Fruit fly (Drosophila melanogaster): ENCODE data around the gene Alg10.

Alg10 gene

DNA sequence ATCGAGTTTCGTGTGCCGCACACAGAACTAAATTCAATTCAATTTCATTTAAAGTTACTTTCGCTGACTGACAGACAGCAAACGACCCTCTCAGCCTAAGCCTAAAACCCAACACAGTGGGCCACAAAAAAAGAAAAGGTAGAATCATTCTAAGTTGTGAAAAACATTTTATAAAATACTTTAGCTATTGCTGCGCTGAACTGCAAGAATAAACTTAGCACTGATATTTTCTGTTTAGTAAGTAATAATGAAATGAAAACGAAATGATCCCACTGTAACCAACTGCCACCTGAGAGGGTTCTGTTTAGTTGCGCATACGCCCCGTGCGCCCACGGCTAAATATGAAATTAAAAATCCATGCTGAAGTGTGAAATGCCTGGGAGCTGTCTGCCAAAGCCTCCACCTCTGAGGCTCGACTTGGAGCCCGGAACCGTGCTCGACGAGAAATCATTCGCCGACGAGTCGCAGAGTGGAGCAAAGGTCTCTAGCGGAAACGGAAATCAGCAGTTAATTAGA is 8.3 kb downstream of the Alg10 start, which contains the start of gene CG14142 (continued):
- TF ChIP-seq vvl (GFP tag; IDR thresholded peaks at IDR 0.05): 0 out of 2 replicates have a peak, but pooled peaks have one; percentile 16
- no peak for TF ChIP-seq CG11560 (tag; IDR thresholded peaks at IDR 0.05)
- TF ChIP-seq C15 (GFP tag; IDR thresholded peaks at IDR 0.05): no peak
- no peak for TF ChIP-seq peb (GFP tag; IDR thresholded peaks at IDR 0.05)
- TF ChIP-seq CG33213 (GFP tag; optimal IDR thresholded peaks at IDR 0.05): no peak
- TF ChIP-seq Xbp1 (GFP tag; optimal IDR thresholded peaks at IDR 0.05): peak; percentile 2

DNA sequence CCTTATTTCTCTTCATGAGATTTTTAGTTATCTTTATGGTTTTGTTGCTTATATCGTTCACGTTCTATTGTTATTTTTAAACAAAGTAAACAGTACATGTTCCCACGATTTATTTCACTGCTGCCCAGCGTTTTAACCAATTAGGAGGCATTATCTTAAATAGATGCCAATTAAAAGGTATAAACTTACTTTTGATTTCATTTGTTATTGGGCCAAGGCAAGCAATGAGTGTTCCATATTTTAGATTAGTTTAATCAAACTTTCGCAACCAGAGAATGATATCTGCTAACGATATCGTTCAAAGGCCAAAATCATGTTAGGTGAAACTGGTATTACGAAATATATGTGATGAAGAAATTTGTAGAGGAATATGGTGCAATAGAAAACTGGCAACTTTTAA is 18.2 kb downstream of the Alg10 start:
- TF ChIP-seq mirr (GFP tag; optimal IDR thresholded peaks at IDR 0.05) (peak; percentile 79), exex (tag; optimal IDR thresholded peaks at IDR 0.05) (peak; percentile 59), Rx (GFP tag; IDR thresholded peaks at IDR 0.05) (no peak), CHES-1-like (GFP tag; optimal IDR thresholded peaks at IDR 0.05) (no peak), CG6683 (GFP tag; optimal IDR thresholded peaks at IDR 0.05) (no peak)

DNA sequence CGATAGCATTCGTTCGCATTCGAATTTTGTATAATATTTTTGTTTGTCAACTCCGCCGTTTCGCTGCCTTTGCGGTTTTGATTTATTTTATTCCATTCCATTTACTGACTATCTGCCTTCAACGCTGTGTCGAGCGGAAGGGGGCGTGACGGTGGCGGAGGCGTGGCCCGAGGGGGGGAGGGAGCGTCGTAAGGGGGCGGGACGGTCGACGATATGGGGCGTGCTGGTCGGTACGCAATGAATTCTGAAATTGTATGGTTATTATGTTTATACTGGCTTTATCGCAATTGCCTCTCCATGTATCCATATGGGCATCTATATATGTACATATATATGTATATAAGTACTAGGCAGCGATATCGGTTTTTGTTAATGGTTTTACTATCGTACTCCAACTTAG is 19.2 kb downstream of the Alg10 start:
- TF ChIP-seq PHDP (tag; optimal IDR thresholded peaks at IDR 0.05) (no peak), Mrtf (GFP tag; IDR thresholded peaks at IDR 0.05) (0 out of 3 replicates have a peak, but pooled peaks have one; percentile 10), slbo (GFP tag; IDR thresholded peaks at IDR 0.05) (no peak), danr (GFP tag; IDR thresholded peaks at IDR 0.05) (no peak), chif (GFP tag; optimal IDR thresholded peaks at IDR 0.05) (no peak), sug (tag; optimal IDR thresholded peaks at IDR 0.05) (peak; percentile 2), crol (GFP tag; IDR thresholded peaks at IDR 0.05) (peak; percentile 76), mirr (GFP tag; optimal IDR thresholded peaks at IDR 0.05) (peak; percentile 61)

DNA sequence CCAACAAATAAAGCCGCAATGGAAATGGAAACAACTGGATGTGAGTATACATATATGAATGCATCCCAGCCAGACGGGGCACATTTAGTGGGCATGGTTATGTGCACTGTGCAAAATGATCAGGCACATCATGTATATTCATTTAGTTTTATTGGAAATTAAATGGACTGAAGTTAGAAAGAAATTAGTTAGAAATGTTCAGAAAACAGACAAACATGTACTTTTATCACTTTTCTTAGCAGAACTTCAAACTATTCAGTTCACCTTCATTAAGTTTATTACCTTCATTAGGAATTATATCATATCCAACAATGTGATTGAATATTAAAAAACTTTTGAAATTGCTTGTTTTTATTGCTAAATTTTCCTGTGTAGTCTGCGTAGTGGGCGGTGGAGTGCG is 22.0 kb downstream of the Alg10 start:
- TF ChIP-seq CG8359 (GFP tag; optimal IDR thresholded peaks at IDR 0.05; ENCODE audit: borderline replicate concordance) (no peak), Hr3 (GFP tag; optimal IDR thresholded peaks at IDR 0.05) (no peak)

DNA sequence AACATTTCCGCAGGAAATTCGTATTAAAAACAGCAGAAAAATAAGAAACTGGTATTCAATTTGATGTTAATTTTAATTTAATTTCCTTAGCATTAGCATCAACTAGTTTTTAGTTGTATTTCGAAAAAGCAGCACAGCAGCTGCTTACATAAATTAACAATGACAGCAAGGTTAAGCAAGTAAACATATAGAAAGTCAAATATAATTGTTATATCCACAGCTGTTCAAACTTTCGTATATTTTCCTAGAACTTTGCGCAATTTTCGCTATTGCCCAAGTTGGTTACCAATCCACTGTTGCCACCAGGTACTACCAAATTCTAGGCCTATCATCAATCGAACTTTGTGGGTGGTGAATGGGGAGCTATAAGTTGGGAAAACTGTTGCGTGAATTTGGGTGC is 25.3 kb downstream of the Alg10 start:
- no peak for TF ChIP-seq Antp (GFP tag; optimal IDR thresholded peaks at IDR 0.05)
- TF ChIP-seq PHDP (tag; optimal IDR thresholded peaks at IDR 0.05): peak; percentile 24
- TF ChIP-seq Dad (GFP tag; optimal IDR thresholded peaks at IDR 0.05): no peak
- peak; percentile 31 for TF ChIP-seq Fer1 (GFP tag; optimal IDR thresholded peaks at IDR 0.05)
- no peak for TF ChIP-seq Nf-YA (GFP tag; IDR thresholded peaks at IDR 0.05)
- no peak for TF ChIP-seq sqz (GFP tag; optimal IDR thresholded peaks at IDR 0.05)
- TF ChIP-seq lab (GFP tag; optimal IDR thresholded peaks at IDR 0.05): peak; percentile 56
- TF ChIP-seq CG6813 (GFP tag; optimal IDR thresholded peaks at IDR 0.05): peak; percentile 15
- TF ChIP-seq CG18599 (GFP tag; optimal IDR thresholded peaks at IDR 0.05): peak; percentile 12
- TF ChIP-seq sens (GFP tag): peak; percentile 46
- TF ChIP-seq Bdp1 (GFP tag; optimal IDR thresholded peaks at IDR 0.05): no peak
- TF ChIP-seq CG3281 (GFP tag; optimal IDR thresholded peaks at IDR 0.05): peak; percentile 29
- TF ChIP-seq CG7745 (tag; optimal IDR thresholded peaks at IDR 0.05): no peak
- no peak for TF ChIP-seq CG31388 (GFP tag; optimal IDR thresholded peaks at IDR 0.05)
- TF ChIP-seq CG15696 (tag; optimal IDR thresholded peaks at IDR 0.05): no peak
- TF ChIP-seq scrt (GFP tag; optimal IDR thresholded peaks at IDR 0.05): peak; percentile 21
- peak; percentile 22 for TF ChIP-seq CG12071 (GFP tag; optimal IDR thresholded peaks at IDR 0.05)
- no peak for TF ChIP-seq grn (GFP tag; optimal IDR thresholded peaks at IDR 0.05)
- TF ChIP-seq Med (GFP tag): peak; percentile 55
- no peak for TF ChIP-seq CG14667 (GFP tag; IDR thresholded peaks at IDR 0.05)
- no peak for TF ChIP-seq ken (GFP tag; IDR thresholded peaks at IDR 0.05)
- no peak for TF ChIP-seq Xbp1 (GFP tag; optimal IDR thresholded peaks at IDR 0.05)
- peak; percentile 19 for TF ChIP-seq CG2678 (tag; optimal IDR thresholded peaks at IDR 0.05)
- TF ChIP-seq CG15514 (GFP tag; optimal IDR thresholded peaks at IDR 0.05): peak; percentile 19
- TF ChIP-seq CG16815 (GFP tag; optimal IDR thresholded peaks at IDR 0.05): no peak
- 0 out of 2 replicates have a peak, but pooled peaks have one; percentile 7 for TF ChIP-seq CG11247 (GFP tag; IDR thresholded peaks at IDR 0.05)
- no peak for TF ChIP-seq lmd (GFP tag; IDR thresholded peaks at IDR 0.05)

Measured in whole organism, embryonic.